Fruit fly (Drosophila melanogaster): Measurements from ENCODE around the gene CG5282.
A peak's percentile ranks its signal among the peaks of the same experiment; 100 is the strongest.

Gene CG5282

dm6 chr3L:20470991-20471498 is 45.2 kb upstream of the CG5282 start (continued):
- no peak for TF ChIP-seq pan (optimal IDR thresholded peaks at IDR 0.05)
- peak in 1 of 2 experiments; percentile 69 for TF ChIP-seq pan (GFP tag; optimal IDR thresholded peaks at IDR 0.05 in 1 of 2, IDR thresholded peaks at IDR 0.05 in 1 of 2)
- TF ChIP-seq Gsc (GFP tag; IDR thresholded peaks at IDR 0.05): no peak
- peak; percentile 42; the same call in 1 of the 2 replicates for TF ChIP-seq slbo (GFP tag; IDR thresholded peaks at IDR 0.05)
- peak; percentile 58; the same call in 1 of the 2 replicates for TF ChIP-seq CG14014 (GFP tag; IDR thresholded peaks at IDR 0.05)
- no peak for TF ChIP-seq gt (GFP tag; IDR thresholded peaks at IDR 0.05)
- TF ChIP-seq Gug (GFP tag; IDR thresholded peaks at IDR 0.05): no peak
- peak; percentile 40 for TF ChIP-seq CG7556 (GFP tag; optimal IDR thresholded peaks at IDR 0.05)
- peak; percentile 13; the same call in 1 of the 3 replicates for TF ChIP-seq croc (GFP tag; conservative IDR thresholded peaks at IDR 0.05)
- peak; percentile 43 for TF ChIP-seq CG12071 (GFP tag; optimal IDR thresholded peaks at IDR 0.05)
- peak; percentile 49; the same call in 1 of the 2 replicates for TF ChIP-seq Rfx (GFP tag; IDR thresholded peaks at IDR 0.05)
- no peak for TF ChIP-seq psq (GFP tag; optimal IDR thresholded peaks at IDR 0.05)
- TF ChIP-seq Dip2 (GFP tag; IDR thresholded peaks at IDR 0.05): no peak
- TF ChIP-seq NfI (GFP tag; optimal IDR thresholded peaks at IDR 0.05): peak; percentile 46
- peak; percentile 55 for TF ChIP-seq Max (GFP tag; optimal IDR thresholded peaks at IDR 0.05)
- no peak for TF ChIP-seq CG11085 (GFP tag; IDR thresholded peaks at IDR 0.05)
- TF ChIP-seq Hr39 (optimal IDR thresholded peaks at IDR 0.05): no peak
- peak; percentile 13 for TF ChIP-seq Hr3 (GFP tag; optimal IDR thresholded peaks at IDR 0.05)
- TF ChIP-seq Lim3 (GFP tag; IDR thresholded peaks at IDR 0.05): no peak
- no peak for TF ChIP-seq corto (GFP tag; optimal IDR thresholded peaks at IDR 0.05)
- TF ChIP-seq CG5245 (GFP tag; optimal IDR thresholded peaks at IDR 0.05): peak; percentile 46
- TF ChIP-seq CG17802 (tag; optimal IDR thresholded peaks at IDR 0.05): no peak
- peak; percentile 47 for TF ChIP-seq CG18262 (tag; optimal IDR thresholded peaks at IDR 0.05)
- peak; percentile 48 for TF ChIP-seq CG17829 (tag; optimal IDR thresholded peaks at IDR 0.05)
- peak; percentile 55 for TF ChIP-seq org-1 (GFP tag; optimal IDR thresholded peaks at IDR 0.05)
- TF ChIP-seq bbx (GFP tag; IDR thresholded peaks at IDR 0.05; ENCODE audit: partially characterized antibody): no peak
- TF ChIP-seq CG13624 (GFP tag; optimal IDR thresholded peaks at IDR 0.05): no peak
- peak; percentile 60 for TF ChIP-seq CG8924 (tag; optimal IDR thresholded peaks at IDR 0.05)
- no peak for TF ChIP-seq trem (tag; optimal IDR thresholded peaks at IDR 0.05)
- TF ChIP-seq sug (tag; optimal IDR thresholded peaks at IDR 0.05): peak; percentile 67
- TF ChIP-seq wek (GFP tag; optimal IDR thresholded peaks at IDR 0.05): peak; percentile 23
- peak; percentile 26 for TF ChIP-seq HHEX (GFP tag; optimal IDR thresholded peaks at IDR 0.05)
- 0 out of 3 replicates have a peak, but pooled peaks have one; percentile 35 for TF ChIP-seq CG3726 (GFP tag; IDR thresholded peaks at IDR 0.05)
- TF ChIP-seq CG10959 (GFP tag; IDR thresholded peaks at IDR 0.05): no peak
- no peak for TF ChIP-seq inv (GFP tag; IDR thresholded peaks at IDR 0.05; ENCODE audit: partially characterized antibody)
- no peak for TF ChIP-seq ab (GFP tag; optimal IDR thresholded peaks at IDR 0.05)
- TF ChIP-seq ind (GFP tag; optimal IDR thresholded peaks at IDR 0.05): peak; percentile 32
- peak; percentile 9 for TF ChIP-seq Jarid2 (GFP tag; optimal IDR thresholded peaks at IDR 0.05)
- TF ChIP-seq fd64A (GFP tag; optimal IDR thresholded peaks at IDR 0.05): peak; percentile 49
- peak; percentile 83 for TF ChIP-seq grn (GFP tag; optimal IDR thresholded peaks at IDR 0.05)
- peak; percentile 19 for TF ChIP-seq CG1233 (GFP tag; optimal IDR thresholded peaks at IDR 0.05)
- no peak for TF ChIP-seq Usf (GFP tag; optimal IDR thresholded peaks at IDR 0.05)
- TF ChIP-seq CG3407 (GFP tag; optimal IDR thresholded peaks at IDR 0.05): peak; percentile 21
- TF ChIP-seq CoRest (tag; optimal IDR thresholded peaks at IDR 0.05): peak; percentile 0
- peak; percentile 13 for TF ChIP-seq scrt (GFP tag; optimal IDR thresholded peaks at IDR 0.05)
- TF ChIP-seq ro (GFP tag; IDR thresholded peaks at IDR 0.05): no peak
- peak; percentile 44; the same call in 1 of the 2 replicates for TF ChIP-seq sisA (GFP tag; IDR thresholded peaks at IDR 0.05)
- no peak for TF ChIP-seq CG6175 (GFP tag; IDR thresholded peaks at IDR 0.05)
- peak; percentile 41; the same call in 1 of the 2 replicates for TF ChIP-seq Rx (GFP tag; IDR thresholded peaks at IDR 0.05)
- TF ChIP-seq CG12942 (GFP tag; optimal IDR thresholded peaks at IDR 0.05): peak; percentile 34
- peak; percentile 63 for TF ChIP-seq Fer1 (GFP tag; optimal IDR thresholded peaks at IDR 0.05)

Measured in whole organism, embryonic.